Fruit fly (Drosophila melanogaster) whole organism, embryonic: ENCODE data around the gene Esyt2.

Experiments
- Ada2b ChIP-seq: fragments of 200-800 bp; sonication (Bioruptor generic); IDR thresholded peaks from 2 replicates; pipeline ENCODE4 v1.3.6; 2022; ENCODE audit warnings: missing biosample characterization, missing genetic modification characterization
- Blimp-1 ChIP-seq: fragments of 200-800 bp; sonication (Bioruptor generic); optimal IDR thresholded peaks from 3 replicates; lab custom pipeline; 2018; ENCODE audit warnings: missing biosample characterization, missing genetic modification characterization, mild to moderate bottlenecking, moderate library complexity, missing genetic modification reagents
- CG13287 ChIP-seq: fragments of 200-800 bp; sonication (Bioruptor generic); IDR thresholded peaks from 2 replicates; pipeline ENCODE4 v1.3.6; 2022; ENCODE audit warnings: missing biosample characterization, missing genetic modification characterization; ENCODE audit not compliant: partially characterized antibody
- CG14014 ChIP-seq: fragments of 200-800 bp; sonication (Bioruptor generic); IDR thresholded peaks from 2 replicates; pipeline ENCODE4 v1.3.6; 2022; ENCODE audit warnings: missing biosample characterization, missing genetic modification characterization
- CG1529 ChIP-seq: fragments of 200-800 bp; sonication (Bioruptor generic); optimal IDR thresholded peaks from 3 replicates; lab custom pipeline; 2018; ENCODE audit warnings: missing biosample characterization, missing genetic modification characterization
- CG17359 ChIP-seq: fragments of 200-800 bp; sonication (Bioruptor generic); optimal IDR thresholded peaks from 3 replicates; lab custom pipeline; 2018; ENCODE audit warnings: missing biosample characterization, mild to moderate bottlenecking, missing genetic modification characterization, moderate library complexity
- CG2678 ChIP-seq: fragments of 200-800 bp; sonication (Bioruptor generic); optimal IDR thresholded peaks from 3 replicates; lab custom pipeline; 2019; ENCODE audit warnings: missing biosample characterization, mild to moderate bottlenecking, missing genetic modification characterization, moderate library complexity
- CG3065 ChIP-seq: fragments of 200-800 bp; sonication (Bioruptor generic); optimal IDR thresholded peaks from 2 replicates; lab custom pipeline; 2016; ENCODE audit warnings: missing biosample characterization, missing genetic modification characterization
- CG31365 ChIP-seq: fragments of 200-800 bp; sonication (Bioruptor generic); optimal IDR thresholded peaks from 2 replicates; lab custom pipeline; 2018; ENCODE audit warnings: missing biosample characterization, mild to moderate bottlenecking, missing genetic modification characterization
- CG31388 ChIP-seq: fragments of 200-800 bp; sonication (Bioruptor generic); optimal IDR thresholded peaks from 2 replicates; lab custom pipeline; 2016; ENCODE audit warnings: missing biosample characterization, missing genetic modification characterization
- CG34224 ChIP-seq: fragments of 200-800 bp; sonication (Bioruptor generic); IDR thresholded peaks from 3 replicates; pipeline ENCODE4 v1.3.6; 2022; ENCODE audit warnings: missing biosample characterization, missing genetic modification characterization; ENCODE audit not compliant: partially characterized antibody
- CG34422 ChIP-seq: fragments of 200-800 bp; sonication (Bioruptor generic); IDR thresholded peaks from 3 replicates; pipeline ENCODE4 v1.3.6; 2022; ENCODE audit warnings: missing biosample characterization, missing genetic modification characterization
- CG4360 ChIP-seq: fragments of 200-800 bp; sonication (Bioruptor generic); IDR thresholded peaks from 2 replicates; pipeline ENCODE4 v1.3.6; 2022; ENCODE audit warnings: missing biosample characterization, missing genetic modification characterization
- CG5245 ChIP-seq: fragments of 200-800 bp; sonication (Bioruptor generic); optimal IDR thresholded peaks from 3 replicates; lab custom pipeline; 2016; ENCODE audit warnings: missing biosample characterization, missing genetic modification characterization
- CG6654 ChIP-seq: fragments of 200-800 bp; sonication (Bioruptor generic); optimal IDR thresholded peaks from 2 replicates; lab custom pipeline; 2017; ENCODE audit warnings: missing biosample characterization, mild to moderate bottlenecking, missing genetic modification characterization
- CkIIα-i1 ChIP-seq: fragments of 200-800 bp; sonication (Bioruptor generic); IDR thresholded peaks from 2 replicates; pipeline ENCODE4 v1.3.6; 2022; ENCODE audit warnings: missing biosample characterization, missing genetic modification characterization
- Drgx ChIP-seq: fragments of 200-800 bp; sonication (Bioruptor generic); IDR thresholded peaks from 2 replicates; pipeline ENCODE4 v1.3.6; 2022; ENCODE audit warnings: missing biosample characterization, missing genetic modification characterization
- Eip74EF ChIP-seq, 2 experiments: fragments of 200-800 bp in 1 of 2; fragments of >200 bp in 1 of 2; sonication (Bioruptor generic) in 1 of 2; optimal IDR thresholded peaks; 2 replicates each; lab custom pipeline; 2017 to 2019; ENCODE audit warnings: missing biosample characterization in 2 of 2, missing genetic modification characterization in 2 of 2, mild to moderate bottlenecking in 1 of 2, moderate library complexity in 1 of 2
- Ets65A ChIP-seq: fragments of 200-800 bp; sonication (Bioruptor generic); peaks from one replicate; lab custom pipeline; 2016; ENCODE audit warnings: missing biosample characterization, missing genetic modification characterization
- Fer3 ChIP-seq: fragments of 200-800 bp; sonication (Bioruptor generic); optimal IDR thresholded peaks from 2 replicates; lab custom pipeline; 2018; ENCODE audit warnings: missing biosample characterization, mild to moderate bottlenecking, missing genetic modification characterization, moderate library complexity
- Gug ChIP-seq: fragments of 200-800 bp; sonication (Bioruptor generic); IDR thresholded peaks from 4 replicates; pipeline ENCODE4 v1.3.6; 2022; ENCODE audit warnings: missing biosample characterization, missing genetic modification characterization
- HLHmδ ChIP-seq: fragments of 200-800 bp; sonication (Bioruptor generic); optimal IDR thresholded peaks from 2 replicates; lab custom pipeline; 2018; ENCODE audit warnings: missing biosample characterization, mild to moderate bottlenecking, missing genetic modification characterization, moderate library complexity
- Lim3 ChIP-seq: fragments of 200-800 bp; sonication (Bioruptor generic); IDR thresholded peaks from 2 replicates; pipeline ENCODE4 v1.3.6; 2022; ENCODE audit warnings: missing biosample characterization, missing genetic modification characterization
- Max ChIP-seq: fragments of 200-800 bp; sonication (Bioruptor generic); optimal IDR thresholded peaks from 2 replicates; lab custom pipeline; 2016; ENCODE audit warnings: missing biosample characterization, mild to moderate bottlenecking, missing genetic modification characterization
- Med ChIP-seq: fragments of 200-800 bp; sonication (Bioruptor generic); peaks from one replicate; lab custom pipeline; 2016; ENCODE audit warnings: missing biosample characterization, missing genetic modification characterization, mild to moderate bottlenecking, inconsistent platforms, moderate library complexity
- NFAT ChIP-seq: fragments of 200-800 bp; sonication (Bioruptor generic); IDR thresholded peaks from 2 replicates; pipeline ENCODE4 v1.3.6; 2022; ENCODE audit warnings: missing biosample characterization, missing genetic modification characterization
- Nf-YA ChIP-seq: fragments of 200-800 bp; sonication (Bioruptor generic); IDR thresholded peaks from 2 replicates; pipeline ENCODE4 v1.3.6; 2022; ENCODE audit warnings: missing biosample characterization, missing genetic modification characterization
- Trl ChIP-seq, 3 experiments: fragments of >200 bp in 2 of 3; fragments of 200-800 bp in 1 of 3; sonication (Bioruptor generic) in 1 of 3; optimal IDR thresholded peaks; 2 replicates in 1 of 3; 3 replicates in 2 of 3; lab custom pipeline; 2016 to 2017; ENCODE audit warnings: missing biosample characterization in 1 of 3, missing genetic modification characterization in 1 of 3
- Vsx1 ChIP-seq: fragments of 200-800 bp; sonication (Bioruptor generic); optimal IDR thresholded peaks from 2 replicates; lab custom pipeline; 2017; ENCODE audit warnings: missing biosample characterization, mild to moderate bottlenecking, missing genetic modification characterization, missing genetic modification reagents
- bsh ChIP-seq, 2 experiments: fragments of 200-800 bp; sonication (Bioruptor generic); optimal IDR thresholded peaks; 2 replicates each; lab custom pipeline; 2017 to 2018; ENCODE audit warnings: mild to moderate bottlenecking in 2 of 2, missing biosample characterization in 2 of 2, missing genetic modification characterization in 2 of 2, moderate library complexity in 1 of 2
- crol ChIP-seq: fragments of 200-800 bp; sonication (Bioruptor generic); IDR thresholded peaks from 2 replicates; pipeline ENCODE4 v1.3.6; 2022; ENCODE audit warnings: missing biosample characterization, missing genetic modification characterization
- fd102C ChIP-seq: fragments of 200-800 bp; sonication (Bioruptor generic); optimal IDR thresholded peaks from 2 replicates; lab custom pipeline; 2018; ENCODE audit warnings: missing biosample characterization, mild to moderate bottlenecking, missing genetic modification characterization, moderate library complexity
- fru ChIP-seq: fragments of >200 bp; optimal IDR thresholded peaks from 2 replicates; lab custom pipeline; 2017
- h ChIP-seq: fragments of >200 bp; optimal IDR thresholded peaks from 2 replicates; lab custom pipeline; 2017
- jigr1 ChIP-seq: fragments of 200-800 bp; sonication (Bioruptor generic); IDR thresholded peaks from 3 replicates; pipeline ENCODE4 v1.3.6; 2022; ENCODE audit warnings: missing biosample characterization, missing genetic modification characterization
- jumu ChIP-seq: fragments of 200-800 bp; sonication (Bioruptor generic); optimal IDR thresholded peaks from 3 replicates; lab custom pipeline; 2016; ENCODE audit warnings: missing biosample characterization, missing genetic modification characterization
- nom ChIP-seq: fragments of 200-800 bp; sonication (Bioruptor generic); optimal IDR thresholded peaks from 2 replicates; lab custom pipeline; 2017; ENCODE audit warnings: missing biosample characterization, missing genetic modification characterization, mild to moderate bottlenecking, moderate library complexity, missing genetic modification reagents
- pita ChIP-seq: fragments of 200-800 bp; sonication (Bioruptor generic); optimal IDR thresholded peaks from 2 replicates; lab custom pipeline; 2017; ENCODE audit warnings: missing biosample characterization, mild to moderate bottlenecking, missing genetic modification characterization
- row ChIP-seq: fragments of 200-800 bp; sonication (Bioruptor generic); IDR thresholded peaks from 3 replicates; pipeline ENCODE4 v1.3.6; 2022; ENCODE audit warnings: missing biosample characterization, missing genetic modification characterization
- sc ChIP-seq, 3 experiments: fragments of >200 bp in 2 of 3; fragments of 200-800 bp in 1 of 3; sonication (Bioruptor generic) in 1 of 3; optimal IDR thresholded peaks; 2 replicates in 2 of 3; 3 replicates in 1 of 3; lab custom pipeline; 2017; ENCODE audit warnings: mild to moderate bottlenecking in 1 of 3, missing biosample characterization in 1 of 3, missing genetic modification characterization in 1 of 3, missing genetic modification reagents in 1 of 3
- so ChIP-seq: fragments of 200-800 bp; sonication (Bioruptor generic); IDR thresholded peaks from 3 replicates; pipeline ENCODE4 v1.3.6; 2022; ENCODE audit warnings: missing biosample characterization, missing genetic modification characterization
- stc ChIP-seq: fragments of 200-800 bp; sonication (Bioruptor generic); IDR thresholded peaks from 2 replicates; pipeline ENCODE4 v1.3.6; 2022; ENCODE audit warnings: missing biosample characterization, missing genetic modification characterization
- sug ChIP-seq: fragments of 200-800 bp; optimal IDR thresholded peaks from 2 replicates; lab custom pipeline; 2019; ENCODE audit warnings: missing biosample characterization, mild to moderate bottlenecking, missing genetic modification characterization, moderate library complexity
- tup ChIP-seq: fragments of 200-800 bp; sonication (Bioruptor generic); optimal IDR thresholded peaks from 2 replicates; lab custom pipeline; 2016; ENCODE audit warnings: missing biosample characterization, mild to moderate bottlenecking, missing genetic modification characterization, moderate library complexity
- vvl ChIP-seq: fragments of 200-800 bp; sonication (Bioruptor generic); IDR thresholded peaks from 2 replicates; pipeline ENCODE4 v1.3.6; 2022; ENCODE audit warnings: missing biosample characterization, missing genetic modification characterization
- zfh2 ChIP-seq: fragments of 200-800 bp; sonication (Bioruptor generic); optimal IDR thresholded peaks from 2 replicates; lab custom pipeline; 2016; ENCODE audit warnings: missing biosample characterization, missing genetic modification characterization

Gene Esyt2

dm6 chr3R:24565748-24566239, 21.3 kb downstream of the Esyt2 start (continued):
- TF ChIP-seq jumu (no peak), h (lab: Kevin White, UChicago) (no peak), CG4360 (GFP tag; lab: Robert Waterston, UW) (peak; percentile 52; the same call in 1 of the 2 replicates), CG17359 (tag; lab: Kevin White, UChicago) (peak; percentile 46), sc (optimal IDR thresholded peaks at IDR 0.05; lab: Kevin White, UChicago) (no peak), sc (GFP tag; optimal IDR thresholded peaks at IDR 0.05; lab: Kevin White, UChicago) (peak; percentile 25), bsh (GFP tag; optimal IDR thresholded peaks at IDR 0.05; lab: Kevin White, UChicago) (peak; percentile 45 to 55), CG2678 (tag; lab: Kevin White, UChicago) (peak; percentile 70), Gug (no peak), CG34422 (GFP tag; lab: Robert Waterston, UW) (peak; percentile 60; the same call in 1 of the 3 replicates)

DNA sequence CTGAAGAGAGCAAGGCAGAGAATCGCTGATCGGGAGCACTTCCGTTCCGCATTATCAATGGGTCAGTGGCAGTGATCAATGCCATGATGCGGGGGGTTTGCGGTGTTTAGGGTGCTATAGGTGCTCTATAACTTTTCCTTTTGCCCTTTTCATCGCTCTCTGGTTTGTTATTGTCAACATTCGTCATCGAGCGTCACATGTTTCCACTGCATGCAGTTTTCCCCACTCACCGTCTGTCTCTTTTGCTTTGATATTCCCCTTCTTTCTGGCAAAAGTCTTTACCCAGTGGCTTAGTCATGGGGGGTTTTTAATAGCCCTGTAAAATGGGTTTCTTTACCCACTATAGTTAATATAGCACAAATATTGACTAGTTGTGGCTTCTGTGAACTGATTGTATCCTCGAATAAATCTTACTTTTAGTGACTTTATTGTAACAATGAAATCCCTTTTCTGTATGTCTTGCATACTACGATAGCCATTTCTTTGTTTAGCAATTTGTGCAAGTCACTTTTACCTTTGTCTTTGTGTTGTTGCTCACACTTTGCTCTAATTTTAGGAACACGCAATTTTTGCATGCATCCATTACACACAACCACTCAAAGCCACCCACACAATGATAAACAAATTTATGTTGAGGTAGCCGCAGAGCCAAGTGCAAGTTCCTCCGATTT, 22.4 kb downstream of the Esyt2 start:
- no peak for TF ChIP-seq CG6654 (GFP tag; lab: Kevin White, UChicago)
- peak in 1 of 2 experiments; percentile 20 for TF ChIP-seq Trl (optimal IDR thresholded peaks at IDR 0.05; lab: Kevin White, UChicago)
- TF ChIP-seq Trl (GFP tag; optimal IDR thresholded peaks at IDR 0.05; lab: Kevin White, UChicago) = no peak
- TF ChIP-seq Ets65A (GFP tag; lab: Kevin White, UChicago) = no peak
- TF ChIP-seq stc (GFP tag; lab: Robert Waterston, UW) = 0 out of 2 replicates have a peak, but pooled peaks have one; percentile 15
- peak; percentile 68 for TF ChIP-seq Med (GFP tag; lab: Kevin White, UChicago)
- TF ChIP-seq sug (tag; lab: Kevin White, UChicago) = peak; percentile 11
- peak; percentile 2 for TF ChIP-seq Blimp-1 (GFP tag; lab: Kevin White, UChicago)
- TF ChIP-seq Lim3 = no peak
- TF ChIP-seq zfh2 (GFP tag; lab: Kevin White, UChicago) = no peak
- peak in 1 of 2 experiments; percentile 45 for TF ChIP-seq Eip74EF (GFP tag; optimal IDR thresholded peaks at IDR 0.05; lab: Kevin White, UChicago)
- TF ChIP-seq crol = peak; percentile 60
- peak; percentile 14; the same call in 1 of the 2 replicates for TF ChIP-seq vvl (GFP tag; lab: Robert Waterston, UW)

DNA sequence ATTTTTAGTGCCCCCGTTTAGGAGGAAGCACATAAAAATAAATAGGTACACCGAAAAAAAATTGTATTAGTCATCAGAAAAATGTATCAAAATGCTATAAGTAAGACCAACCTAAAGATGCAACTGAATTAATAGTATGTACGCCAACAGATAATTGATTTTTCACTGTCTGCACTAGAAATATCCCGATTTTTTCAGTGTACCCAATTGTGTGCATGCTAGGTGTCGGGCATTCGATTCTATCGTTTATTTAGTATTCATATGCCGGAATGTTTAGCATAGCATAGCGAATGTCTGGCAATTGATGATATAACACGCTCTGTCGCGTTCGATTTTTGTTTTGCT, 22.9 kb downstream of the Esyt2 start:
- TF ChIP-seq CG3065 = peak; percentile 62
- no peak for TF ChIP-seq fru
- peak; percentile 69 for TF ChIP-seq tup (GFP tag; lab: Kevin White, UChicago)
- TF ChIP-seq jumu = peak; percentile 90
- TF ChIP-seq CG13287 (GFP tag; lab: Robert Waterston, UW) = no peak
- peak; percentile 66 for TF ChIP-seq Max (GFP tag; lab: Kevin White, UChicago)
- peak; percentile 86 for TF ChIP-seq CG5245 (GFP tag; lab: Kevin White, UChicago)
- peak; percentile 90 for TF ChIP-seq row (GFP tag; lab: Robert Waterston, UW)
- TF ChIP-seq so (GFP tag; lab: Robert Waterston, UW) = peak; percentile 93
- TF ChIP-seq CG31365 (tag; lab: Kevin White, UChicago) = peak; percentile 61
- peak; percentile 83 for TF ChIP-seq CG31388 (GFP tag; lab: Kevin White, UChicago)
- TF ChIP-seq CG34224 (GFP tag; lab: Robert Waterston, UW) = no peak
- TF ChIP-seq vvl (GFP tag; lab: Robert Waterston, UW) = peak; percentile 95
- TF ChIP-seq Nf-YA = peak; percentile 88
- no peak for TF ChIP-seq pita
- peak; percentile 52 for TF ChIP-seq NFAT (GFP tag; lab: Robert Waterston, UW)
- peak; percentile 57; the same call in 1 of the 2 replicates for TF ChIP-seq CkIIα-i1 (GFP tag; lab: Robert Waterston, UW)
- peak; percentile 85 for TF ChIP-seq Drgx (GFP tag; lab: Robert Waterston, UW)
- peak; percentile 55 for TF ChIP-seq Vsx1 (GFP tag; lab: Kevin White, UChicago)
- TF ChIP-seq CG14014 (GFP tag; lab: Robert Waterston, UW) = peak; percentile 85
- TF ChIP-seq jigr1 (GFP tag; lab: Robert Waterston, UW) = no peak
- no peak for TF ChIP-seq HLHmδ (GFP tag; lab: Kevin White, UChicago)
- peak; percentile 70 for TF ChIP-seq CG1529 (GFP tag; lab: Kevin White, UChicago)
- peak; percentile 92 for TF ChIP-seq Ada2b (GFP tag; lab: Robert Waterston, UW)
- TF ChIP-seq Fer3 (tag; lab: Kevin White, UChicago) = peak; percentile 86
- no peak for TF ChIP-seq nom (GFP tag; lab: Kevin White, UChicago)
- peak; percentile 21 for TF ChIP-seq fd102C
